Worm (Caenorhabditis elegans): ENCODE results near the gene lrch-1.

Gene lrch-1

DNA sequence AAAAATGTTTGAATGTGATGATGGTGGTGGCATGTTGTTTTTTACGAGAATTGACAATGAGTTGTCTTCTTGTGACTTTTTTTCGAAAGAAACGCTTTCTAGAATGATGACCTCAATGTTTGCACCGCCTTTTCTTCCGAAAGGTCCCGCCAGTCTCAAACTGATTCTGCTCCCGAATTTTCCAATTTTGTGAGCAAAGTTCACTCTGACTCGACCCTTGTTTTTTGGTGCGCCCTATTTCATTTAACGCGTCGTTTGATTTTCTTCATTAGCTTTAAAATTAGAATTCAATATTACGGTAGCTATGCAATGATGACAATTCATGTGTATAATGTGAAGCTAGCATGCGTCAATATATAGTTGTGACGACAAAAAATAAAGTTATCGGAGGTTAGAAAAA, 14.2 kb upstream of the lrch-1 start, which contains the start of gene lite-1:
lite-1 (minus strand) TSS at position 101 of the 400 bp plus-strand sequence.
- TF ChIP-seq ztf-4 (tag; optimal IDR thresholded peaks at IDR 0.05) = no peak
- no peak for TF ChIP-seq pqm-1 (tag; optimal IDR thresholded peaks at IDR 0.05)
- no peak for TF ChIP-seq aly-2 (tag; optimal IDR thresholded peaks at IDR 0.05)
- no peak for TF ChIP-seq ceh-82 (tag; optimal IDR thresholded peaks at IDR 0.05)
- TF ChIP-seq nhr-237 (tag; optimal IDR thresholded peaks at IDR 0.05) = no peak
- TF ChIP-seq elt-2 (tag; optimal IDR thresholded peaks at IDR 0.05) = no peak
- no peak for TF ChIP-seq elt-1 (tag; optimal IDR thresholded peaks at IDR 0.05)
- TF ChIP-seq nhr-77 (tag; optimal IDR thresholded peaks at IDR 0.05) = no peak
- TF ChIP-seq nhr-25 (tag; optimal IDR thresholded peaks at IDR 0.05) = no peak
- no peak for TF ChIP-seq snpc-4 (tag; optimal IDR thresholded peaks at IDR 0.05)

DNA sequence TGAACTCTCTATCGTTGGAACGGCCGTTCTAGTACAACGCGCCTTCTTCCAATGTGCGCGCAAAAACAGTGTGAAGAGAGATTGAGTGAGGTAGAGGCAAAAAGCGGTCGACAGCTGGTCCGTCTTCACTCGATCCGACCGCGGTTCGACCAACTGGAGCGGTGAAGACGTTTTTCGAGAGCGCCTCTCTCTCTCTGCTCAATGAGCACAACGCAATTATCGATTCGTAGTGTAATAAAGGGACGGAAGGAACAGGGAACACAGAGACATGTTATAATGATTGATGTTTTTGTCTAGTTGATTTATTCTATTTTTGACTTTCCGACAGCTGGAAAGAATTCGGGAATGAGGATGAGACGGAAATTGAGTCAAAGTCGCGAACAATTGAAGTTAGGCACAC, 8.4 kb upstream of the lrch-1 start:
- no peak for TF ChIP-seq fos-1 (tag; optimal IDR thresholded peaks at IDR 0.05)
- no peak for TF ChIP-seq mdl-1 (tag; optimal IDR thresholded peaks at IDR 0.05)
- peak; percentile 6 for TF ChIP-seq lin-39 (tag; optimal IDR thresholded peaks at IDR 0.05)
- TF ChIP-seq ztf-11 (tag; optimal IDR thresholded peaks at IDR 0.05) = no peak
- TF ChIP-seq nhr-237 (tag; optimal IDR thresholded peaks at IDR 0.05) = no peak
- TF ChIP-seq hmg-11 (tag; optimal IDR thresholded peaks at IDR 0.05) = no peak

DNA sequence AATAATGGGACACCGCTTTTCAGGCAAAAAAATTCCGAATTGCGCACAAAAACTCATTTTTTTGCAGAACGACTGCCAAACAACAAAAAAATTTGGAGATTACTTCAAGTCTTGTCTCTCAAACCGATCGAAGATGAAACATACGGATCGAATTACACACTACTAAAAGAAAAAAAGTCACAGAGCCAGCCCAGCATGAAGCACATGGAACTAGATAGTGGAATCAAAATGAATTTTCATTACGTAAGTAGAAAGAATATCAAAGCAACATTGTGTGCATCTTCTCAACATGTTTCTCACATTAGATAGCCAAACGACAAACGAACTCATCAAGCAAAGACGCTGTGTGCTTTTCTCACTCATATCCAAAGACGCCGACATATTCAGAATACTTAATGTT, 4.6 kb upstream of the lrch-1 start:
- TF ChIP-seq eor-1 (tag; optimal IDR thresholded peaks at IDR 0.05) = no peak
- no peak for TF ChIP-seq daf-12 (tag; optimal IDR thresholded peaks at IDR 0.05)
- TF ChIP-seq nfya-1 (tag; optimal IDR thresholded peaks at IDR 0.05; ENCODE audit: insufficient read depth) = no peak
- no peak for TF ChIP-seq lsy-12 (tag; optimal IDR thresholded peaks at IDR 0.05)
- TF ChIP-seq ceh-82 (tag; optimal IDR thresholded peaks at IDR 0.05) = no peak

DNA sequence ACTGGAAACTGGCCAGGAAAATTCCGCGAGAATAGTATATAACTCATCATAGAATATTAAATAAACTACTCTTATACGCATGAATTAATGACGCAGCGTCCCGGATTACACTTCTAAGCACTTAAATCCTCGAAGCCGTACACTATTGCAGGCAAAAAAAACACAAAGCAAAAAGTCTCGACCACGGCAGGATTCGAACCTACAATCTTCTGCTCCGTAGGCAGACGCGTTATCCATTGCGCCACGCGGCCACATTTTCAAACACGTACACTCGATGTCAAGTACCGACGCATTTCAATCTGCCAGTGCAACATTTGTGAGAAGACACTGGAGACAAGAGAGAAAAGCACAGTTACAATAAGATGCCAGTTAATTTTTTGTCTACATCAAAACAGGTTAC, 3.4 kb upstream of the lrch-1 start:
- no peak for TF ChIP-seq ceh-16 (tag; optimal IDR thresholded peaks at IDR 0.05)
- peak; percentile 39 for TF ChIP-seq nfya-1 (tag; optimal IDR thresholded peaks at IDR 0.05; ENCODE audit: insufficient read depth)
- TF ChIP-seq nhr-28 (tag; optimal IDR thresholded peaks at IDR 0.05) = no peak
- TF ChIP-seq tbx-2 (tag; optimal IDR thresholded peaks at IDR 0.05) = peak; percentile 7
- no peak for TF ChIP-seq elt-1 (tag; optimal IDR thresholded peaks at IDR 0.05)
- no peak for TF ChIP-seq mml-1 (tag; optimal IDR thresholded peaks at IDR 0.05)
- peak; percentile 53 for TF ChIP-seq jun-1 (tag; optimal IDR thresholded peaks at IDR 0.05)
- TF ChIP-seq hmg-11 (tag; optimal IDR thresholded peaks at IDR 0.05) = peak; percentile 52
- peak; percentile 38 for TF ChIP-seq egl-5 (tag; optimal IDR thresholded peaks at IDR 0.05)
- TF ChIP-seq pha-4 (tag; optimal IDR thresholded peaks at IDR 0.05) = peak; percentile 50
- TF ChIP-seq egl-27 (tag; optimal IDR thresholded peaks at IDR 0.05) = peak; percentile 33
- peak; percentile 12 for TF ChIP-seq R02D3.7 (tag; optimal IDR thresholded peaks at IDR 0.05)
- TF ChIP-seq nhr-77 (tag; optimal IDR thresholded peaks at IDR 0.05) = no peak
- peak; percentile 34 for TF ChIP-seq nhr-43 (tag; optimal IDR thresholded peaks at IDR 0.05; ENCODE audit: poor library complexity, severe bottlenecking)
- peak; percentile 15 for TF ChIP-seq skn-1 (tag; optimal IDR thresholded peaks at IDR 0.05)
- peak; percentile 35 for TF ChIP-seq elt-2 (tag; optimal IDR thresholded peaks at IDR 0.05)
- TF ChIP-seq unc-39 (tag; optimal IDR thresholded peaks at IDR 0.05) = no peak
- TF ChIP-seq nhr-25 (tag; optimal IDR thresholded peaks at IDR 0.05) = peak; percentile 53
- TF ChIP-seq nhr-11 (tag; optimal IDR thresholded peaks at IDR 0.05) = no peak
- peak; percentile 57 for TF ChIP-seq lin-39 (tag; optimal IDR thresholded peaks at IDR 0.05)
- no peak for TF ChIP-seq nhr-12 (tag; optimal IDR thresholded peaks at IDR 0.05)

DNA sequence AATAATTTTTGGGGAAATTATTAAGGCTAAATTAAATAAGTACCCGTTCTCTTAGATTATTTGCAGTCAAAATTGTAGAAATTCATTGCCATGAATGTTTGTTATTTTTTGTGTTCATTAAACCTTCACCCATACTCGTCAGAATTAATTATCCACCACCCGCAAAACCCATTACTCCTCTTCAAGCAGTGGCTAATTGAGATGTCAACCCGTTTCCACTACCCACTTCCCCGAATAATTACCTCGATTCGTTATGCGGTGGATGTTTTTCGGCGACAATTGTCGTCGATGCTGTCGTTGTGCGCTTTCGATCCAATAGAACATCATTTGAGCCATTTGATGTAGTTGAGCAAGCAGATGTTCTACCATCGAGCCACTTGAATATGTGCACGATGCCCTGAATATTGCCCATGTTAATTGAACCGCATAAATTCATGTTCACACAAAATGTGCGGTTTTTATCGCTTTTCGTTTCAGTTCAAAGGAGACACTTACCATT, 5.1 kb downstream of the lrch-1 start:
- TF ChIP-seq ZK546.5 (tag; optimal IDR thresholded peaks at IDR 0.05) = no peak
- no peak for TF ChIP-seq nhr-237 (tag; optimal IDR thresholded peaks at IDR 0.05)
- TF ChIP-seq nhr-76 (tag; optimal IDR thresholded peaks at IDR 0.05) = no peak
- TF ChIP-seq zag-1 (tag; optimal IDR thresholded peaks at IDR 0.05) = no peak
- no peak for TF ChIP-seq ztf-11 (tag; optimal IDR thresholded peaks at IDR 0.05)
- no peak for TF ChIP-seq mml-1 (tag; optimal IDR thresholded peaks at IDR 0.05)
- no peak for TF ChIP-seq lsy-12 (tag; optimal IDR thresholded peaks at IDR 0.05)
- no peak for TF ChIP-seq unc-39 (tag; optimal IDR thresholded peaks at IDR 0.05)
- TF ChIP-seq snpc-4 (tag; optimal IDR thresholded peaks at IDR 0.05) = no peak
- TF ChIP-seq nhr-77 (tag; optimal IDR thresholded peaks at IDR 0.05) = no peak
- no peak for TF ChIP-seq nhr-43 (tag; optimal IDR thresholded peaks at IDR 0.05; ENCODE audit: poor library complexity, severe bottlenecking)
- TF ChIP-seq ama-1 (optimal IDR thresholded peaks at IDR 0.05) = no peak
- no peak for TF ChIP-seq sea-2 (GFP tag; optimal IDR thresholded peaks at IDR 0.05)
- no peak for TF ChIP-seq nhr-28 (tag; optimal IDR thresholded peaks at IDR 0.05)
- TF ChIP-seq elt-1 (tag; optimal IDR thresholded peaks at IDR 0.05) = no peak
- TF ChIP-seq pha-4 (tag; optimal IDR thresholded peaks at IDR 0.05) = no peak
- TF ChIP-seq unc-62 (GFP tag; optimal IDR thresholded peaks at IDR 0.05) = no peak
- no peak for TF ChIP-seq lin-15B (tag; optimal IDR thresholded peaks at IDR 0.05)
- no peak for TF ChIP-seq egl-5 (tag; optimal IDR thresholded peaks at IDR 0.05)
- no peak for TF ChIP-seq daf-12 (tag; optimal IDR thresholded peaks at IDR 0.05)
